Fruit fly (Drosophila melanogaster) S2 (cell line): Measurements from ENCODE around the gene Mvd.

Source experiments
- CG8478 ChIP-seq: fragments of >200 bp; optimal IDR thresholded peaks from 2 replicates; lab custom pipeline; 2018
- CTCF ChIP-seq, 2 experiments: fragments of >200 bp; optimal IDR thresholded peaks; 2 replicates each; lab custom pipeline; 2018

Gene Mvd

dm6 chrX:15745905-15746681 is 2.9 kb upstream of the Mvd start, which contains the start of the genes CG8944 and CCT6:
TSS of gene CG8944 (minus strand) at chrX:15746231.
TSS of gene CCT6 (plus strand) at chrX:15746648.
- TF ChIP-seq CG8478 (lab: Kevin White, UChicago) (no peak), CTCF (optimal IDR thresholded peaks at IDR 0.05; lab: Kevin White, UChicago) (no peak)

dm6 chrX:15746682-15747196 is 2.2 kb upstream of the Mvd start:
- TF ChIP-seq CG8478 (lab: Kevin White, UChicago) = no peak
- TF ChIP-seq CTCF (optimal IDR thresholded peaks at IDR 0.05; lab: Kevin White, UChicago) = no peak

dm6 chrX:15756018-15756417 is 7.1 kb downstream of the Mvd start, which contains the start of gene CG8260:
TSS of gene CG8260 (plus strand) at chrX:15756318.
- TF ChIP-seq CTCF (optimal IDR thresholded peaks at IDR 0.05; lab: Kevin White, UChicago) (no peak), CG8478 (lab: Kevin White, UChicago) (no peak)

- TF ChIP-seq CTCF (optimal IDR thresholded peaks at IDR 0.05; lab: Kevin White, UChicago) (no peak), CG8478 (lab: Kevin White, UChicago) (no peak)
These were observed 9.8 kb downstream of the Mvd start for dm6 chrX:15758692-15759240.

- no peak for TF ChIP-seq CG8478 (lab: Kevin White, UChicago)
- no peak for TF ChIP-seq CTCF (optimal IDR thresholded peaks at IDR 0.05; lab: Kevin White, UChicago)
These were observed 10.9 kb downstream of the Mvd start for dm6 chrX:15759752-15760446.

dm6 chrX:15760447-15761297 is 11.7 kb downstream of the Mvd start, which contains the start of the genes Graf and mRpL3:
TSS of gene Graf (minus strand) at chrX:15760733.
TSS of gene mRpL3 (plus strand) at chrX:15761248.
- TF ChIP-seq CG8478 (lab: Kevin White, UChicago) (no peak), CTCF (optimal IDR thresholded peaks at IDR 0.05; lab: Kevin White, UChicago) (peak in 1 of 2 experiments; percentile 21)

- no peak for TF ChIP-seq CG8478 (lab: Kevin White, UChicago)
- no peak for TF ChIP-seq CTCF (optimal IDR thresholded peaks at IDR 0.05; lab: Kevin White, UChicago)
These were observed 12.3 kb downstream of the Mvd start for dm6 chrX:15761298-15761640.

- TF ChIP-seq CTCF (optimal IDR thresholded peaks at IDR 0.05; lab: Kevin White, UChicago) (no peak), CG8478 (lab: Kevin White, UChicago) (no peak)
These were observed 13.8 kb downstream of the Mvd start, which contains the start of gene Polr3A for dm6 chrX:15762723-15763122. TSS of gene Polr3A (plus strand) at chrX:15762956.

- TF ChIP-seq CTCF (optimal IDR thresholded peaks at IDR 0.05; lab: Kevin White, UChicago) = no peak
These were observed 17.5 kb downstream of the Mvd start, which contains the start of gene CG8952 for dm6 chrX:15766395-15766866. TSS of gene CG8952 (minus strand) at chrX:15766445.

dm6 chrX:15769457-15769856 is 20.5 kb downstream of the Mvd start, which contains the start of gene CG33172:
TSS of gene CG33172 (plus strand) at chrX:15769664.
- TF ChIP-seq CTCF (optimal IDR thresholded peaks at IDR 0.05; lab: Kevin White, UChicago) (no peak), CG8478 (lab: Kevin White, UChicago) (no peak)

dm6 chrX:15772663-15773062 is 23.7 kb downstream of the Mvd start, which contains the start of gene CG43672:
TSS of gene CG43672 (plus strand) at chrX:15772963.
- TF ChIP-seq CTCF (optimal IDR thresholded peaks at IDR 0.05; lab: Kevin White, UChicago) (no peak), CG8478 (lab: Kevin White, UChicago) (no peak)

dm6 chrX:15778846-15779245 is 29.9 kb downstream of the Mvd start, which contains the start of gene CG43673:
TSS of gene CG43673 (plus strand) at chrX:15779146.
- TF ChIP-seq CTCF (optimal IDR thresholded peaks at IDR 0.05; lab: Kevin White, UChicago) = no peak
- no peak for TF ChIP-seq CG8478 (lab: Kevin White, UChicago)

dm6 chrX:15783610-15784009 is 34.6 kb downstream of the Mvd start, which contains the start of gene Efhc1.1:
TSS of gene Efhc1.1 (minus strand) at chrX:15783710.
- TF ChIP-seq CTCF (optimal IDR thresholded peaks at IDR 0.05; lab: Kevin White, UChicago) (no peak), CG8478 (lab: Kevin White, UChicago) (no peak)
